Worm (Caenorhabditis elegans) whole organism, late embryonic: ENCODE data around the gene irld-30.
"Not testable (repeated sequence)": the region's sequence is repeated elsewhere in the genome, so short reads cannot be mapped to it uniquely, and the experiment has no call there.

Experiments
- F13H6.1 ChIP-seq: sonication (generic microtip); optimal IDR thresholded peaks from 2 replicates; lab custom pipeline; 2016; ENCODE audit warnings: missing genetic modification characterization, missing compliant biosample characterization
- K02D7.2 ChIP-seq: sonication (generic microtip); optimal IDR thresholded peaks from 2 replicates; lab custom pipeline; 2017; ENCODE audit warnings: mild to moderate bottlenecking, missing genetic modification characterization, missing compliant biosample characterization
- T23F11.4 ChIP-seq: fragments of 200-800 bp; sonication (Bioruptor generic); optimal IDR thresholded peaks from 2 replicates; lab custom pipeline; 2018; ENCODE audit warnings: mild to moderate bottlenecking, missing genetic modification characterization, missing compliant biosample characterization
- Y22D7AL.16 ChIP-seq: sonication (generic microtip); optimal IDR thresholded peaks from 2 replicates; lab custom pipeline; 2016; ENCODE audit warnings: missing genetic modification characterization, missing compliant biosample characterization
- ahr-1 ChIP-seq: sonication (generic microtip); optimal IDR thresholded peaks from 2 replicates; lab custom pipeline; 2016; ENCODE audit warnings: missing genetic modification characterization, missing compliant biosample characterization
- ama-1 ChIP-seq: fragments of 150-350 bp; optimal IDR thresholded peaks from 2 replicates; lab custom pipeline; 2014
- ceh-14 ChIP-seq: sonication (generic microtip); optimal IDR thresholded peaks from 2 replicates; lab custom pipeline; 2016; ENCODE audit warnings: missing genotype, missing genetic modification characterization, missing compliant biosample characterization
- ceh-19 ChIP-seq: fragments of 200-800 bp; sonication (Bioruptor generic); optimal IDR thresholded peaks from 2 replicates; lab custom pipeline; 2018; ENCODE audit warnings: mild to moderate bottlenecking, missing genetic modification characterization, missing compliant biosample characterization
- ceh-22 ChIP-seq: sonication (generic microtip); optimal IDR thresholded peaks from 2 replicates; lab custom pipeline; 2017; ENCODE audit warnings: missing biosample characterization, missing genetic modification characterization
- ceh-31 ChIP-seq: sonication (generic microtip); optimal IDR thresholded peaks from 2 replicates; lab custom pipeline; 2016; ENCODE audit warnings: missing genetic modification characterization, missing compliant biosample characterization
- ceh-34 ChIP-seq: sonication (generic microtip); optimal IDR thresholded peaks from 2 replicates; lab custom pipeline; 2016; ENCODE audit warnings: mild to moderate bottlenecking, missing genetic modification characterization, missing compliant biosample characterization
- ceh-6 ChIP-seq: fragments of 200-800 bp; sonication (Bioruptor generic); optimal IDR thresholded peaks from 2 replicates; lab custom pipeline; 2018; ENCODE audit warnings: mild to moderate bottlenecking, missing genetic modification characterization, missing compliant biosample characterization
- che-1 ChIP-seq: sonication (generic microtip); optimal IDR thresholded peaks from 2 replicates; lab custom pipeline; 2016; ENCODE audit warnings: mild to moderate bottlenecking, missing genetic modification characterization, missing compliant biosample characterization
- elt-2 ChIP-seq: sonication (generic microtip); optimal IDR thresholded peaks from 2 replicates; lab custom pipeline; 2016; ENCODE audit warnings: missing genetic modification reagents, missing genetic modification characterization, missing compliant biosample characterization
- ets-4 ChIP-seq: sonication (generic microtip); optimal IDR thresholded peaks from 2 replicates; lab custom pipeline; 2016; ENCODE audit warnings: missing genetic modification characterization, missing compliant biosample characterization
- eyg-1 ChIP-seq: sonication (generic microtip); optimal IDR thresholded peaks from 2 replicates; lab custom pipeline; 2016; ENCODE audit warnings: missing genotype, missing genetic modification characterization, missing compliant biosample characterization
- fkh-10 ChIP-seq: fragments of 150-350 bp; optimal IDR thresholded peaks from 2 replicates; lab custom pipeline; 2014; ENCODE audit warnings: missing biosample characterization, missing genetic modification reagents, missing genetic modification characterization
- fkh-6 ChIP-seq: sonication (generic microtip); optimal IDR thresholded peaks from 2 replicates; lab custom pipeline; 2016; ENCODE audit warnings: missing genetic modification characterization, missing compliant biosample characterization
- gmeb-2 ChIP-seq: sonication (generic microtip); optimal IDR thresholded peaks from 2 replicates; lab custom pipeline; 2016; ENCODE audit warnings: missing genetic modification characterization, inconsistent platforms, missing compliant biosample characterization
- hlh-15 ChIP-seq: sonication (generic microtip); optimal IDR thresholded peaks from 2 replicates; lab custom pipeline; 2016; ENCODE audit warnings: missing genetic modification characterization, missing compliant biosample characterization
- hlh-30 ChIP-seq: sonication (generic microtip); optimal IDR thresholded peaks from 2 replicates; lab custom pipeline; 2017; ENCODE audit warnings: antibody characterized with exemption, missing genetic modification characterization, missing compliant biosample characterization; ENCODE audit not compliant: insufficient read depth
- hlh-6 ChIP-seq: sonication (generic microtip); optimal IDR thresholded peaks from 2 replicates; lab custom pipeline; 2016; ENCODE audit warnings: missing genotype, missing genetic modification characterization, missing compliant biosample characterization
- hlh-8 ChIP-seq: sonication (generic microtip); optimal IDR thresholded peaks from 2 replicates; lab custom pipeline; 2016; ENCODE audit warnings: missing genotype, missing genetic modification characterization, missing compliant biosample characterization
- nhr-11 ChIP-seq: fragments of 150-350 bp; optimal IDR thresholded peaks from 2 replicates; lab custom pipeline; 2014; ENCODE audit warnings: missing biosample characterization, missing genetic modification characterization
- nhr-232 ChIP-seq: sonication (generic microtip); optimal IDR thresholded peaks from 2 replicates; lab custom pipeline; 2016; ENCODE audit warnings: missing genetic modification characterization, missing compliant biosample characterization
- npax-4 ChIP-seq: sonication (generic microtip); optimal IDR thresholded peaks from 2 replicates; lab custom pipeline; 2016; ENCODE audit warnings: missing genetic modification characterization, missing compliant biosample characterization
- sdc-2 ChIP-seq: sonication (generic microtip); optimal IDR thresholded peaks from 2 replicates; lab custom pipeline; 2016; ENCODE audit warnings: missing genotype, missing genetic modification characterization, missing compliant biosample characterization
- sox-4 ChIP-seq: sonication (generic microtip); optimal IDR thresholded peaks from 2 replicates; lab custom pipeline; 2017; ENCODE audit warnings: mild to moderate bottlenecking, missing genetic modification characterization, inconsistent platforms, missing compliant biosample characterization
- syd-9 ChIP-seq: sonication (generic microtip); optimal IDR thresholded peaks from 2 replicates; lab custom pipeline; 2016; ENCODE audit warnings: mild to moderate bottlenecking, missing genetic modification characterization, moderate library complexity, missing compliant biosample characterization
- tbx-2 ChIP-seq: sonication (generic microtip); optimal IDR thresholded peaks from 2 replicates; lab custom pipeline; 2016; ENCODE audit warnings: missing genetic modification characterization, missing compliant biosample characterization
- tbx-7 ChIP-seq: sonication (generic microtip); optimal IDR thresholded peaks from 2 replicates; lab custom pipeline; 2016; ENCODE audit warnings: missing genotype, missing genetic modification characterization, missing compliant biosample characterization
- ttx-3 ChIP-seq: sonication (generic microtip); optimal IDR thresholded peaks from 2 replicates; lab custom pipeline; 2016; ENCODE audit warnings: missing genetic modification reagents, missing genetic modification characterization, missing compliant biosample characterization
- unc-3 ChIP-seq, 2 experiments: fragments of 200-800 bp in 1 of 2; sonication (Bioruptor generic) in 1 of 2; sonication (generic microtip) in 1 of 2; conservative IDR thresholded peaks in 1 of 2; optimal IDR thresholded peaks in 1 of 2; 2 replicates each; pipeline versions ENCODE4 v1.3.6 to Lab custom; 2016 to 2022; ENCODE audit warnings: missing compliant biosample characterization in 2 of 2, missing genetic modification characterization in 2 of 2, missing genetic modification reagents in 1 of 2
- unc-55 ChIP-seq: sonication (generic microtip); optimal IDR thresholded peaks from 2 replicates; lab custom pipeline; 2017; ENCODE audit warnings: missing biosample characterization, missing genetic modification reagents, missing genetic modification characterization
- zip-5 ChIP-seq: sonication (generic microtip); optimal IDR thresholded peaks from 2 replicates; lab custom pipeline; 2016; ENCODE audit warnings: missing genetic modification characterization, missing compliant biosample characterization
- ztf-16 ChIP-seq: sonication (generic microtip); optimal IDR thresholded peaks from 2 replicates; lab custom pipeline; 2017; ENCODE audit warnings: missing genetic modification characterization, missing compliant biosample characterization

Gene irld-30

DNA sequence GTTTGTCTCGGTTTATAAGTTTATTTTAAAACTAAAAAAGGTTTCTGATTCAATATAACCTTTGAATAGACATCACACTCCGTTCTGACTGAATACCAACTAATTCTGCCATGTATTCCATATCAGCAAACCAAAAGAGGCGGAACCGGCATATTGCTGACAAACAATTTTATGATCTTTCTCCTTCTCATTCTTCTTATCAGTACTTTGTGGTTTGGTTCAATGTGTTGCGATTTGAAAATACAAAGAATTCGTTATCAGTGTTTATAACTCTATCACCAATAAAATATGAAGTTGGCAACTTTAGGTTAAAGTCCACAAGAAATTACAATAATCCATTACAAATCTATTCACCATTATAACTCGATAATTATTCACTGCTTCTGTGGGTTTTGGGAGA, 16.9 kb downstream of the irld-30 start:
- TF ChIP-seq elt-2 (tag; lab: Kevin White, UChicago), result peak; percentile 93
- TF ChIP-seq ceh-22, result no peak

DNA sequence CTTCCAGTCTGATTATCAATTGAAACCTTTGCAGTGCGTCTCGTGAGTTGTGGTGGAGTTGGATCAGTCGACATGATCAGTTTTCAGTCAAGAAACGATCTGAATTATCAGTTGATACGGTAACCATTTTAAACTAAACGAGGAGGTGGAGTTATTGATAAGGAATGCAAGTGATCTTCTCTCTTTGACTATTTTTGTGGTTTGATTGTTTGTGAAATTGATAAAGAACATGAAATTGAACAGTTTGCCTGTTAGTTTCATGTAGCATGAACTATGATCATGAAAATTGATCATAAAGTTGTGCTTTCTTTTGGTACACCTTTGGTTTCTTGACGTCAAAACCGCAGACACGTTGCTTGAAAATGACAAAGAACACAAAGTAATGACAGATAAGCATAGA, 18.7 kb downstream of the irld-30 start, which contains the start of gene pud-1.2:
TSS of gene pud-1.2 (minus strand) at position 101 of the 400 bp plus-strand sequence.
- not testable (repeated sequence) for TF ChIP-seq ceh-19 (GFP tag; lab: Kevin White, UChicago); Y22D7AL.16 (tag; lab: Kevin White, UChicago); ama-1

DNA sequence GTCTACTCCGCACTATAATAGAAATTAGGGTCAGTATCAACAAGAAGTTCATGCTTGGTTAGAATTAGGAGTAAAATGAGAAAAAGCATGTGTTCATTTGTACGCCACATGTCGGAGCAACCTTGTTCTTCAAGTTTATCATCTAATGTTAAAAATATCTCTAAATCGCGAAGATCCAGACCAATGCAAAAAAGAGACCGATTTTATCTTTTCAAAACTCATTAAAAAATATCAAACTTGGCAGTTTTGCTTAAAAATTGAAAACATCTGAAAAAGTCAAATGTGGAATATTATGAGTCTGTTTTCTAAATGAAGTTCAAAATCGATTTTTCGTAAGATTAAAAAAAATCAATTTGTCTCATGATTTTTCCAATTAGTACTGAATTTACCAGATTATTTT, 20.2 kb downstream of the irld-30 start, which contains the start of gene Y19D10B.6:
TSS of gene Y19D10B.6 (minus strand) at position 101 of the 400 bp plus-strand sequence.
- TF ChIP-seq sox-4; nhr-11; F13H6.1 (tag; lab: Kevin White, UChicago): not testable (repeated sequence)
- TF ChIP-seq, all 69 proteins: peak for 0; not testable (repeated sequence) for 69

DNA sequence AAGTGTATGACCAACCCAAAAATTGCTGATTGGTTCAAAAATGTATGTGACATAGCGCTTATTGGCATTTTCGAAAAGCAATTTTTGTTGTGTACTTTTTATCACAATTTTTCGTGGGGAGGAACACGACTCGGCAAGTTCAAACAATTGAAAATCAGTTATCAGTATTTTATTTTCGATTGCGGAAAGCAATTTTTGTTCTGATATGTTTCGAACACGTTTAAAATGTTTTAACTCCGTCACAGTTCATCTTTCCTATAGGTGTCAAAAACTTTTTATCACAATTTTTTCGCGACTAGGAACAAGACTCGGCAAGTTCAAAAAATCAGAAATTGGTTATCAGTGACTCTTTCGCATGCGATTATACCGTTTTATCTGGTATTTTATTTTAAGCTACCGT, 32.9 kb downstream of the irld-30 start:
- TF ChIP-seq tbx-7 (tag; lab: Kevin White, UChicago), result no peak
- no peak for TF ChIP-seq che-1 (tag; lab: Kevin White, UChicago)
- no peak for TF ChIP-seq ceh-34 (tag; lab: Kevin White, UChicago)

DNA sequence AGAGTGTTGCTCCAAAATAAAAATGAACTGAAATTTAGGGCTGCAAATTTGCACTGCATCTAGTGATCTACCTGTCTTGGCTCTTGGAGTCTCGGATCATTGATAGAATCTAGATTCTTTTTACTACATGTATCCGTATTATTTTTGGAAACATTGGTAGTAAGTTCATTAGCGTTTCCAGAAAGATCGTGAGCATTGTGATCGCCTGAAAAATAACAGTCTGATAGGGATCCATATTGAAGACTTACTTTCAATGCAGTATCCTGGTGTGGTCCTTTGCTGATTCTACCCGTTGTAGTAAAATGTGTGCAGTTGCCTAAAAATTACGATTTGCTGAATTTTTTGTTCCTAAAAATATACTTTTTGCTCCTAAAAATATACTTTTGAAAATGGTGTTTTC, 34.8 kb downstream of the irld-30 start:
- TF ChIP-seq sdc-2 (tag; lab: Kevin White, UChicago) (no peak), zip-5 (tag; lab: Kevin White, UChicago) (no peak), gmeb-2 (tag; lab: Kevin White, UChicago) (no peak), che-1 (tag; lab: Kevin White, UChicago) (no peak), fkh-6 (tag; lab: Kevin White, UChicago) (no peak), ceh-31 (no peak), ets-4 (tag; lab: Kevin White, UChicago) (no peak), hlh-6 (tag; lab: Kevin White, UChicago) (no peak), ceh-19 (GFP tag; lab: Kevin White, UChicago) (no peak), eyg-1 (tag; lab: Kevin White, UChicago) (no peak), nhr-11 (no peak), npax-4 (tag; lab: Kevin White, UChicago) (no peak), nhr-232 (tag; lab: Kevin White, UChicago) (no peak), K02D7.2 (tag; lab: Kevin White, UChicago) (no peak), elt-2 (tag; lab: Kevin White, UChicago) (no peak), ahr-1 (no peak), hlh-15 (tag; lab: Kevin White, UChicago) (no peak)

DNA sequence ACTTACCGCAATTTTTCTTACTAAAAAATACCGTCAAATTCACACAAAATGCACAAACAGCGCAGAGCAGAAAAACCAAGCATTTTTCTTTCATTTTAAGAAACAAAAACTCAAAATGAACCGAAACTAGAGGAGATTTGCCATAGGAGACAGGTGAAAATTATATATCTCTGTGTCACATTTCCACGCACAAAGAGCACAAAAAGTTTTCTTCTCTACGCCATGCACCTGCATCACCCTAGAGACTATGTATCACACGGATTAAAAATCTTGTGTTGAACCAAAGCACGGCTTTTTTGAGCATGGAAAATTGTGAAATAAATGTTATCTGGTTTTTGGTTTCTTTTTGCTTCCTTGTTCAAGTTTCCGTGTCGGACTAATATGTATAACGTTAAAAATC, 37.4 kb downstream of the irld-30 start, which contains the start of gene irld-15:
TSS of gene irld-15 (minus strand) at position 101 of the 400 bp plus-strand sequence.
- TF ChIP-seq npax-4 (tag; lab: Kevin White, UChicago), result no peak
- no peak for TF ChIP-seq unc-3 (GFP tag; conservative IDR thresholded peaks at IDR 0.05; lab: Robert Waterston, UW)
- no peak for TF ChIP-seq unc-3 (tag; optimal IDR thresholded peaks at IDR 0.05; lab: Kevin White, UChicago)
- no peak for TF ChIP-seq F13H6.1 (tag; lab: Kevin White, UChicago)
- no peak for TF ChIP-seq K02D7.2 (tag; lab: Kevin White, UChicago)
- no peak for TF ChIP-seq ztf-16
- no peak for TF ChIP-seq T23F11.4 (GFP tag; lab: Kevin White, UChicago)
- TF ChIP-seq fkh-10 (GFP tag; lab: Kevin White, UChicago), result no peak
- TF ChIP-seq unc-55, result no peak
- TF ChIP-seq ttx-3 (tag; lab: Kevin White, UChicago), result no peak
- no peak for TF ChIP-seq ceh-14 (tag; lab: Kevin White, UChicago)
- no peak for TF ChIP-seq tbx-2 (tag; lab: Kevin White, UChicago)
- no peak for TF ChIP-seq ets-4 (tag; lab: Kevin White, UChicago)
- TF ChIP-seq hlh-30 (tag; lab: Kevin White, UChicago), result no peak
- TF ChIP-seq syd-9 (tag; lab: Kevin White, UChicago), result no peak
- no peak for TF ChIP-seq hlh-8
- no peak for TF ChIP-seq ceh-6
- TF ChIP-seq elt-2 (tag; lab: Kevin White, UChicago), result no peak
